Worm (Caenorhabditis elegans): Measurements from ENCODE around the gene C06C6.7.

ce11 chrV:16032761-16033160 lies 40.8 kb downstream of the C06C6.7 start, which contains the start of gene T10C6.16:
- TF ChIP-seq ama-1 (optimal IDR thresholded peaks at IDR 0.05), result no peak
- no peak for TF ChIP-seq ets-4 (tag; optimal IDR thresholded peaks at IDR 0.05)

Measured in whole organism, late embryonic.